Fruit fly (Drosophila melanogaster) S2 (cell line): Measurements from ENCODE around the gene Pde6.

Experiments
- CG8478 ChIP-seq: fragments of >200 bp; optimal IDR thresholded peaks from 2 replicates; lab custom pipeline; 2018
- CTCF ChIP-seq, 2 experiments: fragments of >200 bp; optimal IDR thresholded peaks; 2 replicates each; lab custom pipeline; 2018

DNA sequence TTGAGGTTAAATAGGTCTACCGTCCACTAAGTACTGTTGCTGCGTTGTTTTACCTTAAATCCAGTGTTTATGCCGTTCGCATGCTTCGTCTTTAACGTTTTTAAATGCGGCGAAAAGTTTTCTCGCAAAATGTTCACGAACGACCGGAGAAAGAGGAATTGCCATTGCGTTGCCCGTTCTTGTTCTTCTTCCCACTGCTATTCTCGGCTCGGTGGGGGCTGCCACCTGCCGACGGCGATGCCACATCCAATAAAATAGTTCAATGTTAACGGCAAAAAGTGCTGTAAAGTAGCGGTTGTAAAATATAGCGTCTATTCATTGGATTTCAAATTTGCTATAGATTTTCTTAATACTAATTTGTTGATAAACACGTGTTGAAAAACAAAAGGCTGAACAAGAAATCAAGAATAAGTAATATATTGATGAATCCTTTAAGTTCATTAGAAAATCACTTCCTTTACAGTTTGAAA is 17.6 kb upstream of the Pde6 start, which contains the start of gene CG7987:
- no peak for TF ChIP-seq CG8478 (lab: Kevin White, UChicago)
- TF ChIP-seq CTCF (optimal IDR thresholded peaks at IDR 0.05; lab: Kevin White, UChicago) = peak; percentile 39 to 64
